Worm (Caenorhabditis elegans): ENCODE data around the gene Y55D5A.4.

Y55D5A.4 gene

DNA sequence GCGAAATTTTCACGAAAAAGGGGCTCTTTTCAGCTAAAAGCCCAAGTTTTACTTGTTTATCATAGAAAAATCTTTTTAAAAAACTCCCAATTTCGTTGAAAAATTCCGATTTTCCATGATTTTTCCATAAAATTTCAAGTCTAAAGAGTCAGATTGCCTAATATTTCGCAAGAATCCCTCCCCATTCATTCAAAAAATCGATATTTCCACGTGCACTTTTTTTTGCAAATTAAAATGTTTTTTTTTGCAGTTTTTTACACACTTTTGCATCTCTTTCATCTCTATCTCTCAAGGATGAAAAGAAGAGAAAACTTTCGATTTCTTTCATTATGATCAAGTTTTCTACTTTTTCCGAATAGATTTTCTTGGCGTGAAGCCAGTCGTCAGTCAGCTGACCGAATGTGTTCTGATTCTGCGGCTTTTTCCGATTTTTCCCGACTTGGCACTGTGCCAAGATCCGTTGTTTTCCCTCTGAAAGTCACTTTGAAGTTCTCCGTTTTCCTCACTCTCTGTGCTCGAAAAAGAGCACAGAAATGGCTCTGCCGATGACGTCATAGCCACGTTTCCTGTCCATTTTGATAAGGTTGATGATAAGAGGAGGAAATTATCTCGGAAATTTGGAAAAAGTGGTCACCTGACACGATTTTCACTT is 41.4 kb downstream of the Y55D5A.4 start (continued):
- TF ChIP-seq mdl-1 (tag; optimal IDR thresholded peaks at IDR 0.05): peak in 1 of 2 experiments; percentile 65
- TF ChIP-seq dve-1 (tag; optimal IDR thresholded peaks at IDR 0.05; ENCODE audit: insufficient read depth): peak; percentile 77

DNA sequence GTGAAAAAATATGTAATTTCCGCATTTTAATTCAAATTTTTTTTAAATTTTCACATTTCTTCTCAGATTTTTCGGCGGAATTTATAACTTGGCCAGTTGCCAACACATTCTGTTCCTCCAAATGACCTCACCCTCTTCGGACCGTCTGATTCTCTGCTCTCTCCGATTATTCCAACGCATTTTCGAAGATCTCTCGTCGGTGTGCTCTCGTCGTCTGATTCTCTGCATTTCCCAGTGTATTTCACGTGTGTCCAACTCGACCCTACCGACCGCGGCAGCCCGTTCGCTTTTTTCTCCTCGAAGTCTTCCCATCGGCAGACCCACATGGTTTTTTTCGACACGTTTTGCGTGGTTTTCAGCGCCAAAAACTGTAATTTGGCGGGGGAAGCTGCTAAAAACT is 42.6 kb downstream of the Y55D5A.4 start:
- TF ChIP-seq nhr-28 (tag; optimal IDR thresholded peaks at IDR 0.05) (peak; percentile 20), hlh-30 (tag; optimal IDR thresholded peaks at IDR 0.05; ENCODE audit: insufficient read depth) (peak; percentile 57), nhr-6 (tag; optimal IDR thresholded peaks at IDR 0.05) (no peak), dpl-1 (GFP tag; optimal IDR thresholded peaks at IDR 0.05) (no peak), mes-2 (tag; optimal IDR thresholded peaks at IDR 0.05; ENCODE audit: poor library complexity, severe bottlenecking) (peak; percentile 47), mxl-3 (GFP tag; optimal IDR thresholded peaks at IDR 0.05) (peak; percentile 71), lin-1 (GFP tag; IDR thresholded peaks at IDR 0.05) (0 out of 2 replicates have a peak, but pooled peaks have one; percentile 29), mxl-2 (GFP tag; conservative IDR thresholded peaks at IDR 0.05) (no peak), mdl-1 (tag; optimal IDR thresholded peaks at IDR 0.05) (peak in 1 of 2 experiments; percentile 16), hlh-11 (tag; optimal IDR thresholded peaks at IDR 0.05) (peak; percentile 55), set-16 (GFP tag; IDR thresholded peaks at IDR 0.05) (peak; percentile 23; the same call in 1 of the 2 replicates), hmg-1.1 (GFP tag; IDR thresholded peaks at IDR 0.05) (peak; percentile 55), spr-3 (GFP tag; optimal IDR thresholded peaks at IDR 0.05) (no peak), F26F4.8 (GFP tag; conservative IDR thresholded peaks at IDR 0.05) (no peak), lsy-2 (tag; optimal IDR thresholded peaks at IDR 0.05) (peak in 1 of 2 experiments; percentile 36), lin-13 (GFP tag; optimal IDR thresholded peaks at IDR 0.05) (no peak), mep-1 (tag; optimal IDR thresholded peaks at IDR 0.05) (no peak)

DNA sequence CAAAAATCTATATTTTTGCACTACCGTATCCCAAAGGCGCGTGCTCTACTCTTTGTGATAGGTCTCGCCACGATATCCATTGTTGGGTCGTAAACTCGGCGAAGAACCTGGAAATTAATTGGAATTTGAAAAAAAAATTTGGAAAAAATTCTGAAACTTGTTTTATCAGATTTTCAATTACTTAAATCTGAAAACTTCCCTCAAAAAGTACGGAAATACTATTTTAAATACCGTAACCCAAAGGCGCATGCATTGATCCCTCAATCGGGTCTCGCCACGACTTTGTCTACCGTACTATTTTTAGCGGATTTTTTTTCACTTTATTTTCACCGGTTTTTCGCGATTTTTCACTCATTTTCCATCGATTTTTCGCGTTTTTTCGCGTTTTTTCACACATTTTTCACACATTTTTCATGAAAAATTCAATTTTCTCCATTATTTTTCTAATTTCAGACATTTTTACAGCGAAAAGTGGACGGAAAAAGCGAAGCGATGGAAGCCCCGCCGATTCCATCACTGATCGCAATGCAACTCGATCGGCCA is 43.2 kb downstream of the Y55D5A.4 start, which contains the start of gene H05C05.1:
TSS of gene H05C05.1 (plus strand) at position 493 of the 543 bp plus-strand sequence.
- TF ChIP-seq lin-38 (GFP tag; IDR thresholded peaks at IDR 0.05) (peak; percentile 64; the same call in 1 of the 2 replicates), ztf-7 (tag; optimal IDR thresholded peaks at IDR 0.05) (no peak), F49E8.2 (tag; optimal IDR thresholded peaks at IDR 0.05; ENCODE audit: borderline replicate concordance) (peak; percentile 91), unc-130 (GFP tag; optimal IDR thresholded peaks at IDR 0.05) (peak; percentile 16)

DNA sequence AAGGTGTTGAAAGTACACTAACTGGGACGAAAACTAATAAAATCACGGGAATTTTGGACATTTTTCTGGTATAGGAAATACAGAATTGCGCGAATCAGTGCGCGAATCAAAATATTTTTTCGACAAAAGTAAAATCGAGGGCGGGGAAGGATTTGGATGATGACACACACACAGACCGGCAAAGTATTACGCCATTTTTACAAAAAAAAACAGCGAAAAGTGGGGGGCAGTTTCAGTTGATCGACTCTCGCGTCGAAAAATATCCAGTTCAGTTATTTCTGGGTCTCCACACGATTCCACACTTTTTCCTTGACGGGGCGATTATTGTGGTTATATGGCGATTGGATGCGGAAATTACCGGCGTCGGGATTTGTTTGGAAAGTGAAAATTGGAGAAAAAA is 43.8 kb downstream of the Y55D5A.4 start, which contains the start of gene H05C05.4:
TSS of gene H05C05.4 (minus strand) at position 101 of the 400 bp plus-strand sequence.
- TF ChIP-seq nhr-10 (tag; optimal IDR thresholded peaks at IDR 0.05) (no peak), sdz-12 (GFP tag; optimal IDR thresholded peaks at IDR 0.05) (no peak)

DNA sequence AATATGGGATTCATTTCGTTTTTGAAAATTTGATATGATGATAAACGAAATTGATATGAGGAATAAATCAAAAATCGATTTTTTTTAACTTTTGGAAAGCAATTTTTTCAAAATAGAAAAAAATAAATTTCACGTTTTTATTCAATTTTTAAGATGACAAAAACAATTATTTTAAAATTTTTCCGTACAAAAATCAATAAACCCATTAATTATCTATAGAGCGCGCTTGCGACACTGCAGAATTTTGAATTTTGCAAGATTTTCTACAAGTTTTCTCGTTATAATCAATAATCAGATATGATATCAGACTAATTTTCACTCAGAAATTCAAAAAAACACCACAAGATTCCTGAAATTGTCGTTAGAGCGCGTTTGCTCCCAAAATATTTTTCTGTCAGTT is 45.9 kb downstream of the Y55D5A.4 start, which contains the start of gene R10F2.6:
TSS of gene R10F2.6 (minus strand) at position 101 of the 400 bp plus-strand sequence.
- TF ChIP-seq dmd-6 (GFP tag; IDR thresholded peaks at IDR 0.05): no peak

DNA sequence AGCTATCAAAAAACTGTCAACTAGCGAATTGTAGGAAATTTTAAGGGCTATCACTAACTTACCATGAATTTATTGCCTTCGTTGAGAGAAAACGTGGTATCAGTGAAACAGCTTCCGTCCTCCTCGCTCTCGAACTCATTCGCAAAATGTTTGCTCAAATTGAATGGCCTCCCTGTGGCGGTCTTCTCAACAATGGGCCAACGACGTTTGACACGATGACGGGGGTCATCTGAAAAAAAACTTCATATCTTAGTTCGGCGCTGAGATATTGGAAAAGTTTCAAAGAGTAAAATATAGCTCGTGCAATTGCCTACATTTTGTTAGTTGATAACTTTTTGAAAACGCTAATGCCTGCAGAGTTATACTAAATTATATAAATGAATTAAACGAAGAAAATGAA is 48.3 kb downstream of the Y55D5A.4 start:
- TF ChIP-seq zip-11 (GFP tag; IDR thresholded peaks at IDR 0.05) (no peak), unc-62 (GFP tag; optimal IDR thresholded peaks at IDR 0.05 in 1 of 2) (peak in 1 of 2 experiments; percentile 94), unc-62 (tag; optimal IDR thresholded peaks at IDR 0.05) (no peak)
